Fruit fly (Drosophila melanogaster) whole organism, embryonic: ENCODE measurements around the gene CG13893.

ENCODE experiments used
- Atf6 ChIP-seq: fragments of 200-800 bp; sonication (Bioruptor generic); IDR thresholded peaks from 2 replicates; pipeline ENCODE4 v1.3.6; 2022; ENCODE audit warnings: missing biosample characterization, missing genetic modification characterization
- Awh ChIP-seq: fragments of 200-800 bp; sonication (Bioruptor generic); IDR thresholded peaks from 2 replicates; pipeline ENCODE4, ENCODE4 v1.3.6; 2022; ENCODE audit warnings: missing biosample characterization, missing genetic modification characterization
- Bgb ChIP-seq: fragments of 200-800 bp; sonication (Bioruptor generic); IDR thresholded peaks from 2 replicates; pipeline ENCODE4 v1.3.6; 2022; ENCODE audit warnings: missing biosample characterization, missing genetic modification characterization; ENCODE audit not compliant: partially characterized antibody
- CG10267 ChIP-seq: fragments of 200-800 bp; sonication (Bioruptor generic); optimal IDR thresholded peaks from 2 replicates; lab custom pipeline; 2018; ENCODE audit warnings: missing biosample characterization, mild to moderate bottlenecking, missing genetic modification characterization, moderate library complexity
- CG10274 ChIP-seq: fragments of 200-800 bp; sonication (Bioruptor generic); optimal IDR thresholded peaks from 3 replicates; lab custom pipeline; 2017; ENCODE audit warnings: missing biosample characterization, mild to moderate bottlenecking, missing genetic modification characterization
- CG10321 ChIP-seq: fragments of 200-800 bp; sonication (Bioruptor generic); IDR thresholded peaks from 2 replicates; pipeline ENCODE4 v1.3.6; 2022; ENCODE audit warnings: missing biosample characterization, missing genetic modification characterization
- CG10979 ChIP-seq: fragments of 200-800 bp; sonication (Bioruptor generic); optimal IDR thresholded peaks from 2 replicates; lab custom pipeline; 2018; ENCODE audit warnings: missing biosample characterization, mild to moderate bottlenecking, missing genetic modification characterization, moderate library complexity
- CG12219 ChIP-seq: fragments of 200-800 bp; sonication (Bioruptor generic); optimal IDR thresholded peaks from 3 replicates; lab custom pipeline; 2018; ENCODE audit warnings: missing biosample characterization, mild to moderate bottlenecking, missing genetic modification characterization
- CG12769 ChIP-seq: fragments of 200-800 bp; sonication (Bioruptor generic); optimal IDR thresholded peaks from 2 replicates; lab custom pipeline; 2019; ENCODE audit warnings: missing biosample characterization, mild to moderate bottlenecking, missing genetic modification characterization, moderate library complexity
- CG13624 ChIP-seq: fragments of 200-800 bp; sonication (Bioruptor generic); optimal IDR thresholded peaks from 2 replicates; lab custom pipeline; 2016; ENCODE audit warnings: missing biosample characterization, missing genetic modification characterization
- CG17385 ChIP-seq: fragments of 200-800 bp; sonication (Bioruptor generic); optimal IDR thresholded peaks from 3 replicates; lab custom pipeline; 2018; ENCODE audit warnings: missing biosample characterization, mild to moderate bottlenecking, missing genetic modification characterization
- CG17612 ChIP-seq: fragments of 200-800 bp; sonication (Bioruptor generic); IDR thresholded peaks from 2 replicates; pipeline ENCODE4 v1.3.6; 2022; ENCODE audit warnings: missing biosample characterization, missing genetic modification characterization
- CG33557 ChIP-seq: fragments of 200-800 bp; sonication (Bioruptor generic); optimal IDR thresholded peaks from 2 replicates; lab custom pipeline; 2019; ENCODE audit warnings: missing biosample characterization, mild to moderate bottlenecking, missing genetic modification characterization, moderate library complexity
- CG34376 ChIP-seq: fragments of 200-800 bp; sonication (Bioruptor generic); optimal IDR thresholded peaks from 2 replicates; lab custom pipeline; 2018; ENCODE audit warnings: missing biosample characterization, mild to moderate bottlenecking, missing genetic modification characterization
- CG3838 ChIP-seq: fragments of 200-800 bp; sonication (Bioruptor generic); optimal IDR thresholded peaks from 3 replicates; lab custom pipeline; 2016; ENCODE audit warnings: missing biosample characterization, missing genetic modification characterization
- CG4360 ChIP-seq: fragments of 200-800 bp; sonication (Bioruptor generic); IDR thresholded peaks from 2 replicates; pipeline ENCODE4 v1.3.6; 2022; ENCODE audit warnings: missing biosample characterization, missing genetic modification characterization
- CG7987 ChIP-seq: fragments of 200-800 bp; sonication (Bioruptor generic); optimal IDR thresholded peaks from 2 replicates; lab custom pipeline; 2018; ENCODE audit warnings: missing biosample characterization, mild to moderate bottlenecking, missing genetic modification characterization, moderate library complexity
- CG8478 ChIP-seq: fragments of >200 bp; optimal IDR thresholded peaks from 2 replicates; lab custom pipeline; 2018
- CG8924 ChIP-seq: fragments of 200-800 bp; optimal IDR thresholded peaks from 3 replicates; lab custom pipeline; 2019; ENCODE audit warnings: missing biosample characterization, mild to moderate bottlenecking, missing genetic modification characterization, moderate library complexity
- Deaf1 ChIP-seq: fragments of 200-800 bp; optimal IDR thresholded peaks from 3 replicates; lab custom pipeline; 2019; ENCODE audit warnings: missing biosample characterization, mild to moderate bottlenecking, missing genetic modification characterization, moderate library complexity
- Drgx ChIP-seq: fragments of 200-800 bp; sonication (Bioruptor generic); IDR thresholded peaks from 2 replicates; pipeline ENCODE4 v1.3.6; 2022; ENCODE audit warnings: missing biosample characterization, missing genetic modification characterization
- Fer1 ChIP-seq: fragments of 200-800 bp; sonication (Bioruptor generic); optimal IDR thresholded peaks from 2 replicates; lab custom pipeline; 2017; ENCODE audit warnings: missing biosample characterization, mild to moderate bottlenecking, missing genetic modification characterization
- HmgD ChIP-seq: fragments of 200-800 bp; sonication (Bioruptor generic); optimal IDR thresholded peaks from 3 replicates; lab custom pipeline; 2016; ENCODE audit warnings: missing biosample characterization, missing genetic modification characterization
- Hr78 ChIP-seq, 2 experiments: fragments of 200-800 bp in 1 of 2; fragments of >200 bp in 1 of 2; sonication (Bioruptor generic) in 1 of 2; optimal IDR thresholded peaks; 2 replicates each; lab custom pipeline; 2017 to 2019; ENCODE audit warnings: missing biosample characterization in 2 of 2, missing genetic modification characterization in 2 of 2, mild to moderate bottlenecking in 1 of 2, moderate library complexity in 1 of 2
- Hsf ChIP-seq: fragments of 200-800 bp; sonication (Bioruptor generic); optimal IDR thresholded peaks from 3 replicates; lab custom pipeline; 2016; ENCODE audit warnings: missing biosample characterization, missing genetic modification characterization
- Med ChIP-seq: fragments of 200-800 bp; sonication (Bioruptor generic); peaks from one replicate; lab custom pipeline; 2016; ENCODE audit warnings: missing biosample characterization, missing genetic modification characterization, mild to moderate bottlenecking, inconsistent platforms, moderate library complexity
- Pdp1 ChIP-seq, 2 experiments: fragments of 200-800 bp; sonication (Bioruptor generic); optimal IDR thresholded peaks; 3 replicates each; lab custom pipeline; 2016; ENCODE audit warnings: missing biosample characterization in 2 of 2, missing genetic modification characterization in 2 of 2, mild to moderate bottlenecking in 1 of 2, moderate library complexity in 1 of 2
- Scr ChIP-seq: fragments of 200-800 bp; sonication (Bioruptor generic); IDR thresholded peaks from 2 replicates; pipeline ENCODE4 v1.3.6; 2022; ENCODE audit warnings: missing biosample characterization, missing genetic modification characterization; ENCODE audit not compliant: partially characterized antibody
- Trl ChIP-seq, 3 experiments: fragments of >200 bp in 2 of 3; fragments of 200-800 bp in 1 of 3; sonication (Bioruptor generic) in 1 of 3; optimal IDR thresholded peaks; 2 replicates in 1 of 3; 3 replicates in 2 of 3; lab custom pipeline; 2016 to 2017; ENCODE audit warnings: missing biosample characterization in 1 of 3, missing genetic modification characterization in 1 of 3
- Xrp1 ChIP-seq: fragments of 200-800 bp; sonication (Bioruptor generic); IDR thresholded peaks from 2 replicates; pipeline ENCODE4 v1.3.6; 2022; ENCODE audit warnings: missing biosample characterization, missing genetic modification characterization
- amos ChIP-seq: fragments of 200-800 bp; sonication (Bioruptor generic); IDR thresholded peaks from 2 replicates; pipeline ENCODE4 v1.3.6; 2022; ENCODE audit warnings: missing biosample characterization, missing genetic modification characterization; ENCODE audit not compliant: partially characterized antibody
- bigmax ChIP-seq: fragments of 200-800 bp; sonication (Bioruptor generic); optimal IDR thresholded peaks from 2 replicates; lab custom pipeline; 2018; ENCODE audit warnings: missing biosample characterization, mild to moderate bottlenecking, missing genetic modification characterization
- chinmo ChIP-seq: fragments of 200-800 bp; sonication (Bioruptor generic); IDR thresholded peaks from 4 replicates; pipeline ENCODE4 v1.3.6; 2022; ENCODE audit warnings: missing biosample characterization, missing genetic modification characterization; ENCODE audit not compliant: partially characterized antibody
- ewg ChIP-seq: fragments of 200-800 bp; sonication (Bioruptor generic); optimal IDR thresholded peaks from 3 replicates; lab custom pipeline; 2017; ENCODE audit warnings: mild to moderate bottlenecking, missing biosample characterization, missing genetic modification reagents, missing genetic modification characterization
- exex ChIP-seq: fragments of 200-800 bp; sonication (Bioruptor generic); optimal IDR thresholded peaks from 4 replicates; lab custom pipeline; 2018; ENCODE audit warnings: missing biosample characterization, mild to moderate bottlenecking, missing genetic modification characterization, moderate library complexity
- fd64A ChIP-seq: fragments of 200-800 bp; sonication (Bioruptor generic); optimal IDR thresholded peaks from 3 replicates; lab custom pipeline; 2018; ENCODE audit warnings: missing biosample characterization, mild to moderate bottlenecking, missing genetic modification characterization
- ftz-f1 ChIP-seq: fragments of 200-800 bp; sonication (Bioruptor generic); optimal IDR thresholded peaks from 2 replicates; lab custom pipeline; 2016; ENCODE audit warnings: missing biosample characterization, missing genetic modification characterization
- gro ChIP-seq: fragments of 200-800 bp; sonication (Bioruptor generic); optimal IDR thresholded peaks from 2 replicates; lab custom pipeline; 2016; ENCODE audit warnings: missing biosample characterization, missing genetic modification characterization
- hb ChIP-seq: fragments of 200-800 bp; sonication (Bioruptor generic); IDR thresholded peaks from 3 replicates; pipeline ENCODE4 v1.3.6; 2022; ENCODE audit warnings: missing biosample characterization, missing genetic modification characterization; ENCODE audit not compliant: partially characterized antibody
- hbn ChIP-seq: fragments of 200-800 bp; sonication (Bioruptor generic); IDR thresholded peaks from 2 replicates; pipeline ENCODE4 v1.3.6; 2022; ENCODE audit warnings: missing biosample characterization, missing genetic modification characterization; ENCODE audit not compliant: partially characterized antibody
- kay ChIP-seq: fragments of 200-800 bp; sonication (Bioruptor generic); optimal IDR thresholded peaks from 2 replicates; lab custom pipeline; 2016; ENCODE audit warnings: missing biosample characterization, missing genetic modification characterization
- nau ChIP-seq: fragments of 200-800 bp; sonication (Bioruptor generic); optimal IDR thresholded peaks from 3 replicates; lab custom pipeline; 2017; ENCODE audit warnings: missing biosample characterization, mild to moderate bottlenecking, missing genetic modification characterization, missing genetic modification reagents
- pfk ChIP-seq: fragments of 200-800 bp; sonication (Bioruptor generic); optimal IDR thresholded peaks from 2 replicates; lab custom pipeline; 2018; ENCODE audit warnings: missing biosample characterization, mild to moderate bottlenecking, missing genetic modification characterization, moderate library complexity
- stc ChIP-seq: fragments of 200-800 bp; sonication (Bioruptor generic); IDR thresholded peaks from 2 replicates; pipeline ENCODE4 v1.3.6; 2022; ENCODE audit warnings: missing biosample characterization, missing genetic modification characterization
- twi ChIP-seq: fragments of 200-800 bp; optimal IDR thresholded peaks from 2 replicates; lab custom pipeline; 2019; ENCODE audit warnings: missing biosample characterization, mild to moderate bottlenecking, missing genetic modification characterization, moderate library complexity
- unc-4 ChIP-seq: fragments of 200-800 bp; sonication (Bioruptor generic); IDR thresholded peaks from 2 replicates; pipeline ENCODE4 v1.3.6; 2022; ENCODE audit warnings: missing biosample characterization, missing genetic modification characterization; ENCODE audit not compliant: partially characterized antibody
- z ChIP-seq: fragments of 200-800 bp; sonication (Bioruptor generic); IDR thresholded peaks from 3 replicates; pipeline ENCODE4 v1.3.6; 2022; ENCODE audit warnings: missing biosample characterization, missing genetic modification characterization

CG13893 gene

DNA sequence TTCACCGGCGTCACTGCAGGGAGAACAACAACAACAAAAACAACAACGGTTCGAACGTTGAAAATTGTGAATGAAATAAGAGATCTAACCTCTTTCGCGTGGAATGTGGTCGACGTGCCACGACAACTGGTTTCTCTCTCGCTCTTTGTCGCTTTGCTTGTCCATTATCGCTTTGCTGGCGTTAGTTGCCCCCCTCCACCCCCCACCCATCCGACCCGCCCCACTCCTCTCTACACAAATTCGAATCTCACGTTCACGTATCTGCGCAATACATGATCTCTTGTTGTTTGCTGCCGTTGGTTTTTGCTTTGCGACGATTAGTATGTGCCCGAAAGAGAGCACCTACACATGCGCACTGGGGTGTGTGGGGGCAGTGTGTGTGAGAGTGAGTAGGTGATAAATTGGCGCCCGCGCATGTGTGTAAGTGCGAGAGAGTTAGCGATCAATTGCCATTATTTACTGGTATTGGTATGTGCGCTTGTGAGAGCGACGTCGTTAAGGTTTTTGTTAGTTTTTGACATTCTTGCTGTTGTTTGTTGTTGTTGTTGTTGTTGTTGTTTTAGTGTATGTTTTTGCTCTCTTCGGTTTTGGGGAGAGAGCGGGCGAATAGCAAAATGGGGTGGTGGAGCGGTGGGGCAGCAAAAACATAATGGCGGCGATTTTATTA lies 12.8 kb upstream of the CG13893 start (continued):
- TF ChIP-seq CG17612 (GFP tag; lab: Robert Waterston, UW) (no peak), CG10274 (no peak), Fer1 (GFP tag; lab: Kevin White, UChicago) (peak; percentile 36), Deaf1 (tag; lab: Kevin White, UChicago) (peak; percentile 79), CG10321 (0 out of 2 replicates have a peak, but pooled peaks have one; percentile 39), nau (GFP tag; lab: Kevin White, UChicago) (peak; percentile 52), Pdp1 (GFP tag; optimal IDR thresholded peaks at IDR 0.05; lab: Kevin White, UChicago) (peak in 1 of 2 experiments; percentile 11), CG8478 (lab: Kevin White, UChicago) (peak; percentile 79), fd64A (GFP tag; lab: Kevin White, UChicago) (peak; percentile 21), hbn (GFP tag; lab: Robert Waterston, UW) (0 out of 2 replicates have a peak, but pooled peaks have one; percentile 19), Med (GFP tag; lab: Kevin White, UChicago) (peak; percentile 43), Hsf (GFP tag; lab: Kevin White, UChicago) (no peak), CG7987 (GFP tag; lab: Kevin White, UChicago) (peak; percentile 68), CG12219 (GFP tag; lab: Kevin White, UChicago) (no peak), z (no peak), Xrp1 (GFP tag; lab: Robert Waterston, UW) (no peak), bigmax (GFP tag; lab: Kevin White, UChicago) (peak; percentile 84), Trl (optimal IDR thresholded peaks at IDR 0.05; lab: Kevin White, UChicago) (peak; percentile 80 to 97), Trl (GFP tag; optimal IDR thresholded peaks at IDR 0.05; lab: Kevin White, UChicago) (peak; percentile 42), pfk (GFP tag; lab: Kevin White, UChicago) (peak; percentile 39), CG12769 (tag; lab: Kevin White, UChicago) (peak; percentile 73), CG17385 (GFP tag; lab: Kevin White, UChicago) (no peak), exex (tag; lab: Kevin White, UChicago) (peak; percentile 72), Hr78 (GFP tag; optimal IDR thresholded peaks at IDR 0.05; lab: Kevin White, UChicago) (peak in 1 of 2 experiments; percentile 80), stc (GFP tag; lab: Robert Waterston, UW) (no peak), chinmo (GFP tag; lab: Robert Waterston, UW) (peak; percentile 97), amos (peak; percentile 21; the same call in 1 of the 2 replicates), CG8924 (tag; lab: Kevin White, UChicago) (peak; percentile 68), HmgD (GFP tag; lab: Kevin White, UChicago) (peak; percentile 9), Atf6 (GFP tag; lab: Robert Waterston, UW) (0 out of 2 replicates have a peak, but pooled peaks have one; percentile 11), twi (tag; lab: Kevin White, UChicago) (no peak), CG4360 (peak; percentile 91), Bgb (GFP tag; lab: Robert Waterston, UW) (peak; percentile 22; the same call in 1 of the 2 replicates), CG3838 (peak; percentile 80), Drgx (peak; percentile 64), hb (GFP tag; lab: Robert Waterston, UW) (no peak), ewg (GFP tag; lab: Kevin White, UChicago) (peak; percentile 12), Awh (GFP tag; lab: Robert Waterston, UW) (no peak), gro (peak; percentile 39), kay (GFP tag; lab: Kevin White, UChicago) (peak; percentile 42), CG34376 (peak; percentile 87), CG13624 (GFP tag; lab: Kevin White, UChicago) (peak; percentile 79), unc-4 (GFP tag; lab: Robert Waterston, UW) (peak; percentile 48; the same call in 1 of the 2 replicates), CG10979 (tag; lab: Kevin White, UChicago) (no peak), CG10267 (tag; lab: Kevin White, UChicago) (no peak), ftz-f1 (GFP tag; lab: Kevin White, UChicago) (peak; percentile 26), Scr (GFP tag; lab: Robert Waterston, UW) (no peak; the same call in 1 of the 2 replicates), CG33557 (GFP tag; lab: Kevin White, UChicago) (no peak)
